Worm (Caenorhabditis elegans) whole organism, early embryonic: ENCODE measurements around the gene spd-3.

Experiments used
- B0310.2 ChIP-seq: sonication (generic microtip); optimal IDR thresholded peaks from 2 replicates; lab custom pipeline; 2016; ENCODE audit warnings: mild to moderate bottlenecking, missing genetic modification characterization, missing compliant biosample characterization
- F13C5.2 ChIP-seq: sonication (generic microtip); optimal IDR thresholded peaks from 2 replicates; lab custom pipeline; 2017; ENCODE audit warnings: mild to moderate bottlenecking, missing genetic modification characterization, inconsistent platforms, missing compliant biosample characterization
- aly-1 ChIP-seq: sonication (generic microtip); optimal IDR thresholded peaks from 2 replicates; lab custom pipeline; 2016; ENCODE audit warnings: missing genetic modification characterization, missing compliant biosample characterization
- ama-1 ChIP-seq: fragments of 150-350 bp; optimal IDR thresholded peaks from 2 replicates; lab custom pipeline; 2014
- ceh-13 ChIP-seq: fragments of 200-800 bp; sonication (Bioruptor generic); optimal IDR thresholded peaks from 2 replicates; lab custom pipeline; 2018; ENCODE audit warnings: mild to moderate bottlenecking, missing genetic modification characterization, missing compliant biosample characterization
- ceh-36 ChIP-seq: sonication (generic microtip); optimal IDR thresholded peaks from 2 replicates; lab custom pipeline; 2016; ENCODE audit warnings: missing genetic modification characterization, inconsistent platforms, missing compliant biosample characterization
- ets-7 ChIP-seq: sonication (generic microtip); optimal IDR thresholded peaks from 2 replicates; lab custom pipeline; 2016; ENCODE audit warnings: missing genotype, missing genetic modification characterization, missing compliant biosample characterization
- flt-1 ChIP-seq: fragments of 200-800 bp; sonication (Bioruptor generic); IDR thresholded peaks from 2 replicates; pipeline ENCODE4 v1.3.6; 2022; ENCODE audit warnings: missing genetic modification characterization, missing compliant biosample characterization
- hmbx-1 ChIP-seq: sonication (generic microtip); optimal IDR thresholded peaks from 2 replicates; lab custom pipeline; 2016; ENCODE audit warnings: mild to moderate bottlenecking, missing genetic modification characterization, missing compliant biosample characterization
- hmg-4 ChIP-seq: fragments of 200-800 bp; sonication (Bioruptor generic); optimal IDR thresholded peaks from 2 replicates; lab custom pipeline; 2018; ENCODE audit warnings: mild to moderate bottlenecking, missing genetic modification characterization, missing compliant biosample characterization
- hnd-1 ChIP-seq: sonication (generic microtip); optimal IDR thresholded peaks from 2 replicates; lab custom pipeline; 2016; ENCODE audit warnings: missing genetic modification characterization, missing compliant biosample characterization
- pes-1 ChIP-seq: fragments of 200-800 bp; sonication (Bioruptor generic); IDR thresholded peaks from 2 replicates; pipeline ENCODE4 v1.3.6; 2022; ENCODE audit warnings: missing genetic modification reagents, missing genetic modification characterization, missing compliant biosample characterization
- scrt-1 ChIP-seq: fragments of 200-800 bp; sonication (Bioruptor generic); IDR thresholded peaks from 2 replicates; pipeline ENCODE4 v1.3.6; 2022; ENCODE audit warnings: missing genetic modification characterization, missing compliant biosample characterization
- sea-1 ChIP-seq: fragments of 200-800 bp; sonication (Bioruptor generic); conservative IDR thresholded peaks from 2 replicates; pipeline ENCODE4 v1.3.6; 2022; ENCODE audit warnings: missing genetic modification characterization, missing compliant biosample characterization
- tbx-11 ChIP-seq: fragments of 200-800 bp; sonication (Bioruptor generic); IDR thresholded peaks from 2 replicates; pipeline ENCODE4 v1.3.6; 2022; ENCODE audit warnings: missing genetic modification characterization, missing compliant biosample characterization
- tbx-37 ChIP-seq: fragments of 200-800 bp; sonication (Bioruptor generic); conservative IDR thresholded peaks from 2 replicates; pipeline ENCODE4 v1.3.6; 2022; ENCODE audit warnings: missing genetic modification reagents, missing genetic modification characterization, missing compliant biosample characterization
- tra-4 ChIP-seq: sonication (generic microtip); optimal IDR thresholded peaks from 2 replicates; lab custom pipeline; 2017; ENCODE audit warnings: missing genetic modification characterization, missing compliant biosample characterization

Gene spd-3

ce11 chrIV:6795529-6795928, 33.0 kb downstream of the spd-3 start, which contains the start of the genes C17H12.3 and C17H12.12:
Gene C17H12.3, minus strand, starts transcription at chrIV:6795629.
Gene C17H12.12, plus strand, starts transcription at chrIV:6795924.
- TF ChIP-seq ets-7 (tag; lab: Kevin White, UChicago) (no peak), ama-1 (lab: Kevin White, UChicago) (no peak)

DNA sequence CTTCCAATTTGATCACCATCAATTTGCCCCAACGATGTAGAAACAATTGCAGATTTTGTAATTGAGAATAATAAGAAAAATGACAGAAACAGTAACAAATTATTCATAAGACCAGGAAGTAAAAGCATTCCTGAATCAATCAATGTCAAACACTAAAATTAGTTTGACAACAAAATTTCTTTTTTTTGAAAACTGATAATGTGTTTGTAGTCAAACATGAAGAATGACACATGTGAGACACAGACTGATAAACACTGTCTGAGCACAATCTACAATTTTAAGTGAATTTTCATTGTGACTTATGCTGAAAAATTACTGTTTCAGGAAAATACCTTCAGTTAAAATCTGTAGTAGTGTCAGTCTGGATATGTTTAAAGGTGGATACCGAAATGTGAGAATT, 39.6 kb downstream of the spd-3 start, which contains the start of the genes cest-4 and C17H12.11:
cest-4 (minus strand) TSS at position 206 of the 400 bp plus-strand sequence.
C17H12.11 (plus strand) TSS at position 256 of the 400 bp plus-strand sequence.
- no peak for TF ChIP-seq tbx-11
- TF ChIP-seq B0310.2 (tag; lab: Kevin White, UChicago), result no peak
- TF ChIP-seq ets-7 (tag; lab: Kevin White, UChicago), result no peak
- TF ChIP-seq F13C5.2 (tag; lab: Kevin White, UChicago), result no peak
- TF ChIP-seq hnd-1, result no peak
- TF ChIP-seq scrt-1 (GFP tag; lab: Robert Waterston, UW), result no peak
- no peak for TF ChIP-seq tra-4 (tag; lab: Kevin White, UChicago)
- TF ChIP-seq ama-1 (lab: Kevin White, UChicago), result no peak
- no peak for TF ChIP-seq ceh-36 (tag; lab: Kevin White, UChicago)
- no peak for TF ChIP-seq hmbx-1 (tag; lab: Kevin White, UChicago)

DNA sequence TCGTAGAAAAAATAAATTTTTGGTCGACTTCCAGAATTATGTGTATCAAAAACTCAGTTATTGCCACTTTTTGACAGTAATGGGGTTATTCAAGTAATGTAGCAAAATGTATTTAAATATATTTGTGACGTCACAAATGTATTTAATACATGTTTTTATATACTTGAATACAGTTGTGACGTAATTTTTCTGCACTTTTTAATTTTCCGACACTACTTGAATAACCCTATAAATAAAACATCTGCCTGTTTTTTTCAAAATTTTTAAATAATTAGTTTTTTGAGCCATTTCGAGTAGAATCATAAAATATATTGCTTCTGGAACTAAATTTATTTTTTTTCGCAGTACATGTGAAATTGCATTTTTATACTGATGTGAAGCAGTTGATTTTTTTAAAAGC, 40.8 kb downstream of the spd-3 start:
- no peak for TF ChIP-seq tbx-11
- no peak for TF ChIP-seq sea-1 (GFP tag; lab: Robert Waterston, UW)
- TF ChIP-seq tbx-37 (GFP tag; lab: Robert Waterston, UW), result no peak
- TF ChIP-seq hmg-4 (GFP tag; lab: Kevin White, UChicago), result no peak

ce11 chrIV:6803805-6804344, 41.4 kb downstream of the spd-3 start:
- TF ChIP-seq pes-1 (GFP tag; lab: Robert Waterston, UW) (no peak), tra-4 (tag; lab: Kevin White, UChicago) (no peak), scrt-1 (GFP tag; lab: Robert Waterston, UW) (no peak), aly-1 (tag; lab: Kevin White, UChicago) (no peak), sea-1 (GFP tag; lab: Robert Waterston, UW) (no peak)

DNA sequence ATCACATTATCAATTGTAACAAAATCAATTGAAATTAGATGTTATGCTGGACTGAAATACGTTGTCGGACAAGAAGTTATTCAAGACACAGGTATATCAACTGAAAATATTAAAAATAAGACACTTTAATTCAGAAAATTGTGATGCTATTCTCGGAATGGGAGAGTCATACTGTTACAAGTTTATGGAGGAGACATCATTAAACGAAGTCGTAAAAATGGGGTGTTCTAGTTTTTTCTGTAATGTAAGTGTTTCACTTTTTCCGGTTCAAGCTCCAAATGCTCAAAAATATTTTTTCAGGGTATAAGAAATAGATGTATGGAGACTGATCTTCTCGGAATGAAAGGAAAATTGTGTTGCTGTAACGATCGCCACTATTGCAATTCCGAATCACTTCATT, 42.3 kb downstream of the spd-3 start, which contains the start of gene C17H12.37:
C17H12.37 (plus strand) TSS at position 301 of the 400 bp plus-strand sequence.
- TF ChIP-seq hmbx-1 (tag; lab: Kevin White, UChicago) (no peak), B0310.2 (tag; lab: Kevin White, UChicago) (no peak), flt-1 (GFP tag; lab: Robert Waterston, UW) (no peak), tbx-11 (no peak), ceh-36 (tag; lab: Kevin White, UChicago) (no peak), tbx-37 (GFP tag; lab: Robert Waterston, UW) (no peak), pes-1 (GFP tag; lab: Robert Waterston, UW) (no peak), F13C5.2 (tag; lab: Kevin White, UChicago) (no peak), hmg-4 (GFP tag; lab: Kevin White, UChicago) (no peak), tra-4 (tag; lab: Kevin White, UChicago) (no peak), aly-1 (tag; lab: Kevin White, UChicago) (no peak)

- TF ChIP-seq ceh-36 (tag; lab: Kevin White, UChicago), result no peak
- TF ChIP-seq flt-1 (GFP tag; lab: Robert Waterston, UW), result no peak
- TF ChIP-seq hnd-1, result no peak
- no peak for TF ChIP-seq hmg-4 (GFP tag; lab: Kevin White, UChicago)
- TF ChIP-seq pes-1 (GFP tag; lab: Robert Waterston, UW), result no peak
- TF ChIP-seq sea-1 (GFP tag; lab: Robert Waterston, UW), result no peak
- no peak for TF ChIP-seq scrt-1 (GFP tag; lab: Robert Waterston, UW)
- no peak for TF ChIP-seq hmbx-1 (tag; lab: Kevin White, UChicago)
- TF ChIP-seq F13C5.2 (tag; lab: Kevin White, UChicago), result no peak
- TF ChIP-seq aly-1 (tag; lab: Kevin White, UChicago), result no peak
- TF ChIP-seq B0310.2 (tag; lab: Kevin White, UChicago), result no peak
- no peak for TF ChIP-seq ceh-13
- TF ChIP-seq tbx-11, result no peak
These were observed 44.1 kb downstream of the spd-3 start, which contains the start of gene C17H12.10 for ce11 chrIV:6806475-6807063. Gene C17H12.10, plus strand, starts transcription at chrIV:6806799.

DNA sequence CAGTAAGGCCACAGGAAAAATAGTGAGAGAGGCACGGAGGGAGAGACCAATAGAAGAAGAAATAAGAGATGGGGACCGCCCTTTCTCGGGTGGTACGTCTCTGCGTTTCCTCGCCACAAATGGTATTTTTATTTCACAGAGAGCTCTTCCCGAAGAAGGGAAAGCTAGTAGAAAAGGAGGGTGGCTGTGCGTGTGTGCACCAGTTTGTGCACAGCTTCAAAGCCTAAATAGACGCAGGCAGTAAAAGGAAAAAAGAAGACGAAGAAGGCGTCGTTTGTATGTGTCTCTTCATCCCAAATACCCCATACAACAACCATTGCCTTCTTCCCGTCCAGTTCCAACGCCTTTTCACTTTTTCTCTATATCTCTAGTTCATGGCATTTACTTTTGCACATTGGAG, 47.2 kb downstream of the spd-3 start:
- TF ChIP-seq F13C5.2 (tag; lab: Kevin White, UChicago) (peak; percentile 37), tbx-37 (GFP tag; lab: Robert Waterston, UW) (no peak), aly-1 (tag; lab: Kevin White, UChicago) (no peak)

ce11 chrIV:6811808-6812207, 49.3 kb downstream of the spd-3 start, which contains the start of gene ceh-48:
Gene ceh-48, plus strand, starts transcription at chrIV:6812108.
- TF ChIP-seq ceh-13 (no peak), scrt-1 (GFP tag; lab: Robert Waterston, UW) (no peak), ama-1 (lab: Kevin White, UChicago) (no peak), aly-1 (tag; lab: Kevin White, UChicago) (no peak), pes-1 (GFP tag; lab: Robert Waterston, UW) (no peak)
